Fruit fly (Drosophila melanogaster) whole organism, embryonic: ENCODE results near the gene Ror.

ENCODE experiments used
- ATbp ChIP-seq: fragments of 200-800 bp; sonication (Bioruptor generic); optimal IDR thresholded peaks from 2 replicates; lab custom pipeline; 2017; ENCODE audit warnings: missing biosample characterization, mild to moderate bottlenecking, missing genetic modification characterization, missing genetic modification reagents
- CG1024 ChIP-seq: fragments of 200-800 bp; sonication (Bioruptor generic); IDR thresholded peaks from 2 replicates; pipeline ENCODE4 v1.3.6; 2022; ENCODE audit warnings: missing biosample characterization, missing genetic modification characterization
- CG10959 ChIP-seq: fragments of 200-800 bp; sonication (Bioruptor generic); IDR thresholded peaks from 2 replicates; pipeline ENCODE4 v1.3.6; 2022; ENCODE audit warnings: missing biosample characterization, missing genetic modification characterization
- CG10979 ChIP-seq: fragments of 200-800 bp; sonication (Bioruptor generic); optimal IDR thresholded peaks from 2 replicates; lab custom pipeline; 2018; ENCODE audit warnings: missing biosample characterization, mild to moderate bottlenecking, missing genetic modification characterization, moderate library complexity
- CG11504 ChIP-seq: fragments of 200-800 bp; sonication (Bioruptor generic); optimal IDR thresholded peaks from 3 replicates; lab custom pipeline; 2019; ENCODE audit warnings: missing biosample characterization, mild to moderate bottlenecking, missing genetic modification characterization, moderate library complexity
- CG12299 ChIP-seq: fragments of 200-800 bp; sonication (Bioruptor generic); optimal IDR thresholded peaks from 2 replicates; lab custom pipeline; 2018; ENCODE audit warnings: missing biosample characterization, mild to moderate bottlenecking, missing genetic modification characterization
- CG13296 ChIP-seq: fragments of 200-800 bp; sonication (Bioruptor generic); optimal IDR thresholded peaks from 3 replicates; lab custom pipeline; 2018; ENCODE audit warnings: missing biosample characterization, mild to moderate bottlenecking, missing genetic modification characterization
- CG15011 ChIP-seq: fragments of 200-800 bp; sonication (Bioruptor generic); optimal IDR thresholded peaks from 3 replicates; lab custom pipeline; 2018; ENCODE audit warnings: missing biosample characterization, mild to moderate bottlenecking, missing genetic modification characterization
- CG16815 ChIP-seq: fragments of 200-800 bp; sonication (Bioruptor generic); optimal IDR thresholded peaks from 3 replicates; lab custom pipeline; 2017; ENCODE audit warnings: missing biosample characterization, mild to moderate bottlenecking, missing genetic modification characterization
- CG17361 ChIP-seq: fragments of 200-800 bp; sonication (Bioruptor generic); IDR thresholded peaks from 3 replicates; pipeline ENCODE4 v1.3.6; 2022; ENCODE audit warnings: missing biosample characterization, missing genetic modification characterization
- CG18262 ChIP-seq: fragments of 200-800 bp; optimal IDR thresholded peaks from 3 replicates; lab custom pipeline; 2019; ENCODE audit warnings: missing biosample characterization, mild to moderate bottlenecking, missing genetic modification characterization, moderate library complexity
- CG30431 ChIP-seq: fragments of 200-800 bp; sonication (Bioruptor generic); optimal IDR thresholded peaks from 2 replicates; lab custom pipeline; 2017; ENCODE audit warnings: missing biosample characterization, missing genetic modification characterization
- CG3163 ChIP-seq: fragments of 200-800 bp; sonication (Bioruptor generic); optimal IDR thresholded peaks from 3 replicates; lab custom pipeline; 2016; ENCODE audit warnings: missing biosample characterization, missing genetic modification characterization
- CG4328 ChIP-seq: fragments of 200-800 bp; sonication (Bioruptor generic); optimal IDR thresholded peaks from 3 replicates; lab custom pipeline; 2017; ENCODE audit warnings: missing biosample characterization, missing genetic modification reagents, missing genetic modification characterization
- CG4424 ChIP-seq: fragments of 200-800 bp; sonication (Bioruptor generic); optimal IDR thresholded peaks from 3 replicates; lab custom pipeline; 2016; ENCODE audit warnings: missing biosample characterization, missing genetic modification characterization
- CG5180 ChIP-seq: fragments of 200-800 bp; sonication (Bioruptor generic); optimal IDR thresholded peaks from 3 replicates; lab custom pipeline; 2017; ENCODE audit warnings: missing biosample characterization, missing genetic modification characterization, mild to moderate bottlenecking, moderate library complexity, missing genetic modification reagents
- CG7271 ChIP-seq: fragments of 200-800 bp; sonication (Bioruptor generic); optimal IDR thresholded peaks from 2 replicates; lab custom pipeline; 2018; ENCODE audit warnings: missing biosample characterization, mild to moderate bottlenecking, missing genetic modification characterization, moderate library complexity
- CG7963 ChIP-seq: fragments of 200-800 bp; sonication (Bioruptor generic); IDR thresholded peaks from 3 replicates; pipeline ENCODE4 v1.3.6; 2022; ENCODE audit warnings: missing biosample characterization, missing genetic modification characterization; ENCODE audit not compliant: partially characterized antibody
- CG8089 ChIP-seq: fragments of 200-800 bp; sonication (Bioruptor generic); optimal IDR thresholded peaks from 3 replicates; lab custom pipeline; 2016; ENCODE audit warnings: missing biosample characterization, missing genetic modification characterization
- CG9609 ChIP-seq: fragments of 200-800 bp; sonication (Bioruptor generic); optimal IDR thresholded peaks from 3 replicates; lab custom pipeline; 2016; ENCODE audit warnings: missing biosample characterization, missing genetic modification characterization
- CG9817 ChIP-seq: fragments of 200-800 bp; sonication (Bioruptor generic); optimal IDR thresholded peaks from 2 replicates; lab custom pipeline; 2018; ENCODE audit warnings: missing biosample characterization, mild to moderate bottlenecking, missing genetic modification characterization, moderate library complexity
- D19B ChIP-seq: fragments of 200-800 bp; sonication (Bioruptor generic); optimal IDR thresholded peaks from 2 replicates; lab custom pipeline; 2017; ENCODE audit warnings: missing biosample characterization, mild to moderate bottlenecking, missing genetic modification characterization
- Dp ChIP-seq: fragments of 200-800 bp; sonication (Bioruptor generic); optimal IDR thresholded peaks from 2 replicates; lab custom pipeline; 2018; ENCODE audit warnings: missing biosample characterization, mild to moderate bottlenecking, missing genetic modification characterization, moderate library complexity
- Ets65A ChIP-seq: fragments of 200-800 bp; sonication (Bioruptor generic); peaks from one replicate; lab custom pipeline; 2016; ENCODE audit warnings: missing biosample characterization, missing genetic modification characterization
- GATAe ChIP-seq: fragments of 200-800 bp; sonication (Bioruptor generic); conservative IDR thresholded peaks from 2 replicates; pipeline ENCODE4 v1.3.6; 2022; ENCODE audit warnings: missing biosample characterization, missing genetic modification characterization
- HHEX ChIP-seq: fragments of 200-800 bp; sonication (Bioruptor generic); optimal IDR thresholded peaks from 3 replicates; lab custom pipeline; 2017; ENCODE audit warnings: missing biosample characterization, mild to moderate bottlenecking, missing genetic modification characterization, missing genetic modification reagents
- HLH3B ChIP-seq: fragments of 200-800 bp; sonication (Bioruptor generic); IDR thresholded peaks from 2 replicates; pipeline ENCODE4 v1.3.6; 2022; ENCODE audit warnings: missing biosample characterization, missing genetic modification characterization
- Lhr ChIP-seq: fragments of 200-800 bp; sonication (Bioruptor generic); optimal IDR thresholded peaks from 3 replicates; lab custom pipeline; 2017; ENCODE audit warnings: mild to moderate bottlenecking, missing biosample characterization, missing genetic modification reagents, missing genetic modification characterization
- Myb ChIP-seq: fragments of 200-800 bp; sonication (Bioruptor generic); optimal IDR thresholded peaks from 2 replicates; lab custom pipeline; 2016; ENCODE audit warnings: missing biosample characterization, missing genetic modification characterization
- NFAT ChIP-seq: fragments of 200-800 bp; sonication (Bioruptor generic); IDR thresholded peaks from 2 replicates; pipeline ENCODE4 v1.3.6; 2022; ENCODE audit warnings: missing biosample characterization, missing genetic modification characterization
- Ptx1 ChIP-seq: fragments of 200-800 bp; sonication (Bioruptor generic); IDR thresholded peaks from 2 replicates; pipeline ENCODE4 v1.3.6; 2022; ENCODE audit warnings: missing biosample characterization, missing genetic modification characterization
- Side ChIP-seq: fragments of 200-800 bp; sonication (Bioruptor generic); optimal IDR thresholded peaks from 2 replicates; lab custom pipeline; 2016; ENCODE audit warnings: missing biosample characterization, missing genetic modification characterization
- Vsx1 ChIP-seq: fragments of 200-800 bp; sonication (Bioruptor generic); optimal IDR thresholded peaks from 2 replicates; lab custom pipeline; 2017; ENCODE audit warnings: missing biosample characterization, mild to moderate bottlenecking, missing genetic modification characterization, missing genetic modification reagents
- Xrp1 ChIP-seq: fragments of 200-800 bp; sonication (Bioruptor generic); IDR thresholded peaks from 2 replicates; pipeline ENCODE4 v1.3.6; 2022; ENCODE audit warnings: missing biosample characterization, missing genetic modification characterization
- bab2 ChIP-seq: fragments of 200-800 bp; sonication (Bioruptor generic); optimal IDR thresholded peaks from 2 replicates; lab custom pipeline; 2016; ENCODE audit warnings: missing biosample characterization, missing genetic modification characterization
- bigmax ChIP-seq: fragments of 200-800 bp; sonication (Bioruptor generic); optimal IDR thresholded peaks from 2 replicates; lab custom pipeline; 2018; ENCODE audit warnings: missing biosample characterization, mild to moderate bottlenecking, missing genetic modification characterization
- cas ChIP-seq: fragments of 200-800 bp; sonication (Bioruptor generic); IDR thresholded peaks from 2 replicates; pipeline ENCODE4 v1.3.6; 2022; ENCODE audit warnings: missing biosample characterization, missing genetic modification characterization
- da ChIP-seq: fragments of 200-800 bp; sonication (Bioruptor generic); optimal IDR thresholded peaks from 2 replicates; lab custom pipeline; 2016; ENCODE audit warnings: missing biosample characterization, missing genetic modification characterization
- disco-r ChIP-seq: fragments of 200-800 bp; sonication (Bioruptor generic); optimal IDR thresholded peaks from 2 replicates; lab custom pipeline; 2016; ENCODE audit warnings: missing biosample characterization, missing genetic modification characterization
- en ChIP-seq: fragments of 200-800 bp; sonication (Bioruptor generic); optimal IDR thresholded peaks from 2 replicates; lab custom pipeline; 2016; ENCODE audit warnings: missing biosample characterization, missing genetic modification characterization
- eyg ChIP-seq: fragments of 200-800 bp; sonication (Bioruptor generic); optimal IDR thresholded peaks from 3 replicates; lab custom pipeline; 2016; ENCODE audit warnings: missing biosample characterization, missing genetic modification characterization
- fd3F ChIP-seq: fragments of 200-800 bp; sonication (Bioruptor generic); optimal IDR thresholded peaks from 2 replicates; lab custom pipeline; 2018; ENCODE audit warnings: missing biosample characterization, mild to moderate bottlenecking, missing genetic modification characterization, moderate library complexity
- grau ChIP-seq: fragments of 200-800 bp; optimal IDR thresholded peaks from 3 replicates; lab custom pipeline; 2019; ENCODE audit warnings: missing biosample characterization, mild to moderate bottlenecking, missing genetic modification characterization, moderate library complexity
- hbn ChIP-seq: fragments of 200-800 bp; sonication (Bioruptor generic); IDR thresholded peaks from 2 replicates; pipeline ENCODE4 v1.3.6; 2022; ENCODE audit warnings: missing biosample characterization, missing genetic modification characterization; ENCODE audit not compliant: partially characterized antibody
- pros ChIP-seq: fragments of 200-800 bp; sonication (Bioruptor generic); optimal IDR thresholded peaks from 3 replicates; lab custom pipeline; 2019; ENCODE audit warnings: missing biosample characterization, mild to moderate bottlenecking, missing genetic modification characterization, moderate library complexity
- salm ChIP-seq: fragments of 200-800 bp; sonication (Bioruptor generic); optimal IDR thresholded peaks from 2 replicates; lab custom pipeline; 2018; ENCODE audit warnings: missing biosample characterization, mild to moderate bottlenecking, missing genetic modification characterization
- sens ChIP-seq: fragments of 200-800 bp; sonication (Bioruptor generic); peaks from one replicate; lab custom pipeline; 2016; ENCODE audit warnings: missing biosample characterization, missing genetic modification characterization
- shn ChIP-seq: fragments of 200-800 bp; sonication (Bioruptor generic); optimal IDR thresholded peaks from 3 replicates; lab custom pipeline; 2016; ENCODE audit warnings: missing biosample characterization, missing genetic modification characterization
- stwl ChIP-seq: fragments of 200-800 bp; sonication (Bioruptor generic); optimal IDR thresholded peaks from 3 replicates; lab custom pipeline; 2018; ENCODE audit warnings: missing biosample characterization, mild to moderate bottlenecking, missing genetic modification characterization, moderate library complexity
- usp ChIP-seq: fragments of >200 bp; optimal IDR thresholded peaks from 2 replicates; lab custom pipeline; 2017; ENCODE audit warnings: missing biosample characterization, missing genetic modification characterization

Gene Ror

dm6 chr2L:10260750-10261493 is 9.3 kb downstream of the Ror start, which contains the start of gene Pten (continued):
- TF ChIP-seq CG5180 (GFP tag; lab: Kevin White, UChicago) (no peak), disco-r (GFP tag; lab: Kevin White, UChicago) (no peak), HLH3B (GFP tag; lab: Robert Waterston, UW) (no peak), pros (GFP tag; lab: Kevin White, UChicago) (no peak), CG4328 (peak; percentile 45), CG7963 (GFP tag; lab: Robert Waterston, UW) (peak; percentile 90), stwl (tag; lab: Kevin White, UChicago) (peak; percentile 60), CG18262 (tag; lab: Kevin White, UChicago) (peak; percentile 84), bigmax (GFP tag; lab: Kevin White, UChicago) (no peak), bab2 (GFP tag; lab: Kevin White, UChicago) (peak; percentile 61), shn (GFP tag; lab: Kevin White, UChicago) (peak; percentile 5), Vsx1 (GFP tag; lab: Kevin White, UChicago) (no peak), Side (peak; percentile 67), hbn (GFP tag; lab: Robert Waterston, UW) (peak; percentile 62), CG9609 (GFP tag; lab: Kevin White, UChicago) (peak; percentile 16), CG3163 (GFP tag; lab: Kevin White, UChicago) (peak; percentile 27), NFAT (GFP tag; lab: Robert Waterston, UW) (no peak), CG10959 (no peak), Dp (GFP tag; lab: Kevin White, UChicago) (peak; percentile 28), CG4424 (GFP tag; lab: Kevin White, UChicago) (peak; percentile 82), CG16815 (GFP tag; lab: Kevin White, UChicago) (no peak), CG15011 (GFP tag; lab: Kevin White, UChicago) (no peak), CG1024 (GFP tag; lab: Robert Waterston, UW) (peak; percentile 90), Ptx1 (GFP tag; lab: Robert Waterston, UW) (no peak), salm (tag; lab: Kevin White, UChicago) (no peak), CG12299 (tag; lab: Kevin White, UChicago) (peak; percentile 53), CG9817 (tag; lab: Kevin White, UChicago) (no peak), CG11504 (no peak), ATbp (GFP tag; lab: Kevin White, UChicago) (no peak), Xrp1 (GFP tag; lab: Robert Waterston, UW) (peak; percentile 73), Myb (GFP tag; lab: Kevin White, UChicago) (peak; percentile 36), HHEX (GFP tag; lab: Kevin White, UChicago) (no peak), fd3F (GFP tag; lab: Kevin White, UChicago) (peak; percentile 42), en (GFP tag; lab: Kevin White, UChicago) (peak; percentile 51), GATAe (no peak), CG17361 (GFP tag; lab: Robert Waterston, UW) (peak; percentile 89; the same call in 2 of the 3 replicates), CG7271 (tag; lab: Kevin White, UChicago) (peak; percentile 16), CG13296 (GFP tag; lab: Kevin White, UChicago) (peak; percentile 51), grau (tag; lab: Kevin White, UChicago) (peak; percentile 63), eyg (GFP tag; lab: Kevin White, UChicago) (peak; percentile 43), cas (GFP tag; lab: Robert Waterston, UW) (no peak), usp (GFP tag; lab: Kevin White, UChicago) (no peak), CG10979 (peak; percentile 63), da (GFP tag; lab: Kevin White, UChicago) (no peak), D19B (GFP tag; lab: Kevin White, UChicago) (peak; percentile 50), Lhr (GFP tag; lab: Kevin White, UChicago) (peak; percentile 39), Ets65A (GFP tag; lab: Kevin White, UChicago) (peak; percentile 95), CG30431 (GFP tag; lab: Kevin White, UChicago) (no peak), CG8089 (GFP tag; lab: Kevin White, UChicago) (peak; percentile 10), sens (GFP tag; lab: Kevin White, UChicago) (peak; percentile 96)
